Worm (Caenorhabditis elegans): ENCODE measurements around the gene col-73.

- TF ChIP-seq hmg-4 (GFP tag; optimal IDR thresholded peaks at IDR 0.05) (no peak), ama-1 (optimal IDR thresholded peaks at IDR 0.05) (no peak), tbx-11 (GFP tag; IDR thresholded peaks at IDR 0.05) (no peak), hnd-1 (tag; optimal IDR thresholded peaks at IDR 0.05) (no peak), tbx-37 (GFP tag; conservative IDR thresholded peaks at IDR 0.05) (no peak), tra-4 (tag; optimal IDR thresholded peaks at IDR 0.05) (no peak), scrt-1 (GFP tag; IDR thresholded peaks at IDR 0.05) (no peak), hmbx-1 (tag; optimal IDR thresholded peaks at IDR 0.05) (no peak), ceh-13 (GFP tag; optimal IDR thresholded peaks at IDR 0.05) (no peak), ets-7 (tag; optimal IDR thresholded peaks at IDR 0.05) (no peak), flt-1 (GFP tag; IDR thresholded peaks at IDR 0.05) (no peak), ceh-36 (tag; optimal IDR thresholded peaks at IDR 0.05) (no peak), aly-1 (tag; optimal IDR thresholded peaks at IDR 0.05) (no peak), pes-1 (GFP tag; IDR thresholded peaks at IDR 0.05) (no peak)
Measured at ce11 chrII:4891012-4891775, 18.3 kb upstream of the col-73 start, which contains the start of gene gst-9.
